ENCODE assay signal across 5 worm cellular contexts in genomic region chrV:15550408-15550807, ce11.
TF ChIP-seq lines count a peak whose summit lies in the region.

No protein-coding gene starts in this region.

TF ChIP-seq in whole organism, L4 larva, 104 proteins besides CTCF, POLR2A, EP300 and RAD21:
- TF ChIP-seq skn-1 (tag; optimal IDR thresholded peaks at IDR 0.05; lab: Kevin White, UChicago), result no peak
- TF ChIP-seq egl-43 (GFP tag; IDR thresholded peaks at IDR 0.05; lab: Robert Waterston, UW), result 0 out of 2 replicates have a peak, but pooled peaks have one; percentile 14
- no peak for TF ChIP-seq unc-39 (tag; optimal IDR thresholded peaks at IDR 0.05; lab: Kevin White, UChicago)
- no peak for TF ChIP-seq nhr-111 (GFP tag; optimal IDR thresholded peaks at IDR 0.05; lab: Kevin White, UChicago)
- TF ChIP-seq zip-2 (tag; optimal IDR thresholded peaks at IDR 0.05; lab: Kevin White, UChicago), result no peak
- TF ChIP-seq set-16 (GFP tag; IDR thresholded peaks at IDR 0.05; lab: Robert Waterston, UW), result 0 out of 2 replicates have a peak, but pooled peaks have one; percentile 10
- TF ChIP-seq ztf-7 (tag; optimal IDR thresholded peaks at IDR 0.05; lab: Kevin White, UChicago), result no peak
- no peak for TF ChIP-seq ceh-20 (GFP tag; IDR thresholded peaks at IDR 0.05; lab: Robert Waterston, UW)
- no peak for TF ChIP-seq saeg-2 (GFP tag; IDR thresholded peaks at IDR 0.05; lab: Robert Waterston, UW)

TF ChIP-seq in whole organism, early embryonic, 17 proteins besides CTCF, POLR2A, EP300 and RAD21:
- TF ChIP-seq B0310.2 (tag; optimal IDR thresholded peaks at IDR 0.05; lab: Kevin White, UChicago) (no peak), aly-1 (tag; optimal IDR thresholded peaks at IDR 0.05; lab: Kevin White, UChicago) (no peak), hnd-1 (tag; optimal IDR thresholded peaks at IDR 0.05; lab: Kevin White, UChicago) (no peak), ceh-13 (GFP tag; optimal IDR thresholded peaks at IDR 0.05; lab: Kevin White, UChicago) (no peak), flt-1 (GFP tag; IDR thresholded peaks at IDR 0.05; lab: Robert Waterston, UW) (peak; percentile 11; the same call in 1 of the 2 replicates), ceh-36 (tag; optimal IDR thresholded peaks at IDR 0.05; lab: Kevin White, UChicago) (peak; percentile 2), hmg-4 (GFP tag; optimal IDR thresholded peaks at IDR 0.05; lab: Kevin White, UChicago) (no peak), sea-1 (GFP tag; conservative IDR thresholded peaks at IDR 0.05; lab: Robert Waterston, UW) (no peak), ama-1 (optimal IDR thresholded peaks at IDR 0.05; lab: Kevin White, UChicago) (no peak), pes-1 (GFP tag; IDR thresholded peaks at IDR 0.05; lab: Robert Waterston, UW) (0 out of 2 replicates have a peak, but pooled peaks have one; percentile 48), scrt-1 (GFP tag; IDR thresholded peaks at IDR 0.05; lab: Robert Waterston, UW) (no peak), tbx-11 (GFP tag; IDR thresholded peaks at IDR 0.05; lab: Robert Waterston, UW) (no peak)

TF ChIP-seq in whole organism, midembryonic, 9 proteins besides CTCF, POLR2A, EP300 and RAD21:
- no peak for TF ChIP-seq med-1 (GFP tag; optimal IDR thresholded peaks at IDR 0.05; lab: Kevin White, UChicago; ENCODE audit: insufficient read depth)
- 0 out of 2 replicates have a peak, but pooled peaks have one; percentile 25 for TF ChIP-seq ztf-23 (GFP tag; IDR thresholded peaks at IDR 0.05; lab: Robert Waterston, UW)

TF ChIP-seq in whole organism, mixed stage, embryonic, 35 proteins besides CTCF, POLR2A, EP300 and RAD21:
- TF ChIP-seq hlh-1 (tag; optimal IDR thresholded peaks at IDR 0.05; lab: Kevin White, UChicago) (no peak), cnd-1 (tag; optimal IDR thresholded peaks at IDR 0.05; lab: Kevin White, UChicago) (no peak), nhr-76 (tag; optimal IDR thresholded peaks at IDR 0.05; lab: Kevin White, UChicago) (no peak), drap-1 (GFP tag; optimal IDR thresholded peaks at IDR 0.05; lab: Kevin White, UChicago) (peak; percentile 7)

TF ChIP-seq in whole organism, young adult, 124 proteins besides CTCF, POLR2A, EP300 and RAD21:
- TF ChIP-seq Y79H2A.3 (GFP tag; conservative IDR thresholded peaks at IDR 0.05; lab: Robert Waterston, UW), result no peak
- TF ChIP-seq tbp1 (GFP tag; optimal IDR thresholded peaks at IDR 0.05; lab: Kevin White, UChicago), result peak; percentile 73
- TF ChIP-seq rpc-1 (optimal IDR thresholded peaks at IDR 0.05; lab: Kevin White, UChicago), result peak; percentile 26
- TF ChIP-seq rpc-1 (tag; optimal IDR thresholded peaks at IDR 0.05; lab: Kevin White, UChicago), result peak; percentile 52
- peak; percentile 52 for TF ChIP-seq B0261.1 (tag; optimal IDR thresholded peaks at IDR 0.05; lab: Kevin White, UChicago)
- no peak for TF ChIP-seq ama-1 (optimal IDR thresholded peaks at IDR 0.05; lab: Kevin White, UChicago)
- TF ChIP-seq ama-1 (GFP tag; optimal IDR thresholded peaks at IDR 0.05; lab: Kevin White, UChicago), result no peak
- TF ChIP-seq B0019.2 (GFP tag; conservative IDR thresholded peaks at IDR 0.05; lab: Robert Waterston, UW), result no peak
- no peak for TF ChIP-seq nfyb-1 (GFP tag; IDR thresholded peaks at IDR 0.05; lab: Robert Waterston, UW)
- TF ChIP-seq let-607 (tag; optimal IDR thresholded peaks at IDR 0.05; lab: Kevin White, UChicago), result no peak
- no peak for TF ChIP-seq efl-1 (GFP tag; optimal IDR thresholded peaks at IDR 0.05; lab: Kevin White, UChicago)
- TF ChIP-seq nfya-1 (tag; optimal IDR thresholded peaks at IDR 0.05; lab: Kevin White, UChicago; ENCODE audit: borderline replicate concordance, insufficient read depth), result no peak
